Worm (Caenorhabditis elegans) whole organism, L4 larva: ENCODE measurements around the gene trx-5.

Experiments used
- D1046.2 ChIP-seq: fragments of 200-800 bp; sonication (Bioruptor generic); IDR thresholded peaks from 2 replicates; pipeline ENCODE4 v1.3.6; 2022; ENCODE audit warnings: missing genetic modification characterization, missing compliant biosample characterization
- F26F4.8 ChIP-seq: fragments of 200-800 bp; sonication (Bioruptor generic); conservative IDR thresholded peaks from 2 replicates; pipeline ENCODE4 v1.3.6; 2022; ENCODE audit warnings: missing genetic modification characterization, missing compliant biosample characterization
- R02D3.7 ChIP-seq: fragments of 150-350 bp; sonication (generic microtip); optimal IDR thresholded peaks from 3 replicates; lab custom pipeline; 2014; ENCODE audit warnings: missing biosample characterization, missing genetic modification characterization
- T26A8.4 ChIP-seq: fragments of 200-800 bp; sonication (Bioruptor generic); IDR thresholded peaks from 2 replicates; pipeline ENCODE4 v1.3.6; 2022; ENCODE audit warnings: missing genetic modification characterization, missing compliant biosample characterization
- Y48G9A.11 ChIP-seq: fragments of 200-800 bp; sonication (Bioruptor generic); IDR thresholded peaks from 2 replicates; pipeline ENCODE4 v1.3.6; 2022; ENCODE audit warnings: missing genetic modification reagents, missing genetic modification characterization, missing compliant biosample characterization
- Y5F2A.4 ChIP-seq: fragments of 200-800 bp; sonication (Bioruptor generic); optimal IDR thresholded peaks from 2 replicates; lab custom pipeline; 2018; ENCODE audit warnings: mild to moderate bottlenecking, missing genetic modification characterization, missing compliant biosample characterization
- aha-1 ChIP-seq: fragments of 150-350 bp; peaks from one replicate; lab custom pipeline; 2014; ENCODE audit warnings: missing biosample characterization, missing genetic modification characterization
- aly-2 ChIP-seq: sonication (generic microtip); optimal IDR thresholded peaks from 2 replicates; lab custom pipeline; 2018; ENCODE audit warnings: missing biosample characterization, missing genetic modification characterization
- ama-1 ChIP-seq: fragments of 150-350 bp; optimal IDR thresholded peaks from 2 replicates; lab custom pipeline; 2014; ENCODE audit warnings: inconsistent platforms, mixed read lengths
- attf-4 ChIP-seq: sonication (generic microtip); optimal IDR thresholded peaks from 3 replicates; lab custom pipeline; 2017; ENCODE audit warnings: missing biosample characterization, missing genetic modification characterization
- ceh-20 ChIP-seq: fragments of 200-800 bp; sonication (Bioruptor generic); IDR thresholded peaks from 2 replicates; pipeline ENCODE4 v1.3.6; 2022; ENCODE audit warnings: missing genetic modification reagents, missing genetic modification characterization, missing compliant biosample characterization
- ceh-28 ChIP-seq: fragments of 150-350 bp; optimal IDR thresholded peaks from 2 replicates; lab custom pipeline; 2014; ENCODE audit warnings: missing biosample characterization, missing genetic modification reagents, missing genetic modification characterization
- daf-16 ChIP-seq, 3 experiments: sonication (generic microtip); optimal IDR thresholded peaks; 2 replicates each; lab custom pipeline; 2016 to 2017; ENCODE audit warnings: missing genetic modification characterization in 3 of 3, missing genetic modification reagents in 3 of 3, mild to moderate bottlenecking in 2 of 3, missing compliant biosample characterization in 2 of 3, missing biosample characterization in 1 of 3, moderate library complexity in 1 of 3
- daf-19 ChIP-seq: fragments of 200-800 bp; sonication (Bioruptor generic); conservative IDR thresholded peaks from 2 replicates; pipeline ENCODE4 v1.3.6; 2022; ENCODE audit warnings: missing genetic modification characterization, missing compliant biosample characterization
- dpl-1 ChIP-seq: fragments of 150-350 bp; optimal IDR thresholded peaks from 2 replicates; lab custom pipeline; 2014; ENCODE audit warnings: missing biosample characterization, missing genetic modification reagents, missing genetic modification characterization
- dve-1 ChIP-seq: sonication (generic microtip); optimal IDR thresholded peaks from 2 replicates; lab custom pipeline; 2017; ENCODE audit warnings: antibody characterized with exemption, mild to moderate bottlenecking, missing genetic modification characterization, missing compliant biosample characterization; ENCODE audit not compliant: insufficient read depth
- hlh-11 ChIP-seq: fragments of 200-800 bp; sonication (Bioruptor generic); optimal IDR thresholded peaks from 2 replicates; lab custom pipeline; 2018; ENCODE audit warnings: mild to moderate bottlenecking, missing genetic modification characterization, missing compliant biosample characterization
- jun-1 ChIP-seq: fragments of 150-350 bp; optimal IDR thresholded peaks from 2 replicates; lab custom pipeline; 2014; ENCODE audit warnings: missing biosample characterization, missing genetic modification reagents, missing genetic modification characterization
- lim-7 ChIP-seq: fragments of 200-800 bp; sonication (Bioruptor generic); IDR thresholded peaks from 2 replicates; pipeline ENCODE4 v1.3.6; 2022; ENCODE audit warnings: missing genetic modification characterization, missing compliant biosample characterization
- lin-15B ChIP-seq: fragments of 150-350 bp; sonication (generic microtip); optimal IDR thresholded peaks from 3 replicates; lab custom pipeline; 2014; ENCODE audit warnings: missing biosample characterization, missing genetic modification characterization
- lin-29 ChIP-seq: fragments of 200-800 bp; sonication (Bioruptor generic); IDR thresholded peaks from 2 replicates; pipeline ENCODE4 v1.3.6; 2022; ENCODE audit warnings: missing genetic modification reagents, missing genetic modification characterization, missing compliant biosample characterization
- lsy-2 ChIP-seq, 2 experiments: fragments of 150-350 bp in 1 of 2; sonication (generic microtip) in 1 of 2; optimal IDR thresholded peaks; 2 replicates each; lab custom pipeline; 2014 to 2017; ENCODE audit warnings: missing biosample characterization in 2 of 2, missing genetic modification characterization in 2 of 2
- mdt-29 ChIP-seq: fragments of 200-800 bp; sonication (Bioruptor generic); IDR thresholded peaks from 2 replicates; pipeline ENCODE4 v1.3.6; 2022; ENCODE audit warnings: missing genetic modification reagents, missing genetic modification characterization, missing compliant biosample characterization
- mep-1 ChIP-seq: fragments of 150-350 bp; sonication (generic microtip); optimal IDR thresholded peaks from 3 replicates; lab custom pipeline; 2014; ENCODE audit warnings: missing biosample characterization, missing genetic modification characterization
- nhr-10 ChIP-seq: fragments of 150-350 bp; optimal IDR thresholded peaks from 2 replicates; lab custom pipeline; 2014; ENCODE audit warnings: missing biosample characterization, missing genetic modification characterization
- nhr-111 ChIP-seq: fragments of 200-800 bp; sonication (Bioruptor generic); optimal IDR thresholded peaks from 2 replicates; lab custom pipeline; 2018; ENCODE audit warnings: mild to moderate bottlenecking, missing genetic modification characterization, missing compliant biosample characterization
- nhr-25 ChIP-seq: sonication (generic microtip); optimal IDR thresholded peaks from 2 replicates; lab custom pipeline; 2017; ENCODE audit warnings: missing genetic modification characterization, mild to moderate bottlenecking, missing compliant biosample characterization, antibody characterized with exemption, moderate library complexity, borderline replicate concordance; ENCODE audit not compliant: insufficient read depth
- nhr-28 ChIP-seq: fragments of 150-350 bp; optimal IDR thresholded peaks from 2 replicates; lab custom pipeline; 2014; ENCODE audit warnings: missing biosample characterization, missing genetic modification characterization
- nhr-41 ChIP-seq: fragments of 200-800 bp; sonication (Bioruptor generic); IDR thresholded peaks from 2 replicates; pipeline ENCODE4 v1.3.6; 2022; ENCODE audit warnings: missing genetic modification reagents, missing genetic modification characterization, missing compliant biosample characterization
- pha-4 ChIP-seq, 2 experiments: fragments of 150-350 bp in 1 of 2; fragments of 200-800 bp in 1 of 2; sonication (Bioruptor generic) in 1 of 2; IDR thresholded peaks in 1 of 2; optimal IDR thresholded peaks in 1 of 2; 2 replicates each; pipeline versions ENCODE4 v1.3.6 to Lab custom; 2014 to 2022; ENCODE audit warnings: missing genetic modification characterization in 2 of 2, missing genetic modification reagents in 2 of 2, missing biosample characterization in 1 of 2, missing compliant biosample characterization in 1 of 2
- php-3 ChIP-seq: fragments of 200-800 bp; sonication (Bioruptor generic); IDR thresholded peaks from 2 replicates; pipeline ENCODE4 v1.3.6; 2022; ENCODE audit warnings: missing genetic modification reagents, missing genetic modification characterization, missing compliant biosample characterization
- pqm-1 ChIP-seq: sonication (generic microtip); optimal IDR thresholded peaks from 2 replicates; lab custom pipeline; 2017; ENCODE audit warnings: missing biosample characterization, missing genetic modification characterization
- rbr-2 ChIP-seq: sonication (generic microtip); optimal IDR thresholded peaks from 2 replicates; lab custom pipeline; 2016; ENCODE audit warnings: missing genotype, missing genetic modification characterization, missing compliant biosample characterization
- saeg-2 ChIP-seq: fragments of 200-800 bp; sonication (Bioruptor generic); IDR thresholded peaks from 2 replicates; pipeline ENCODE4 v1.3.6; 2022; ENCODE audit warnings: missing genetic modification reagents, missing genetic modification characterization, missing compliant biosample characterization
- skn-1 ChIP-seq: fragments of 150-350 bp; optimal IDR thresholded peaks from 2 replicates; lab custom pipeline; 2014; ENCODE audit warnings: missing biosample characterization, missing genetic modification characterization
- spr-3 ChIP-seq: fragments of 200-800 bp; sonication (Bioruptor generic); optimal IDR thresholded peaks from 2 replicates; lab custom pipeline; 2018; ENCODE audit warnings: mild to moderate bottlenecking, missing genetic modification characterization, missing compliant biosample characterization
- tra-1 ChIP-seq: fragments of 200-800 bp; sonication (Bioruptor generic); IDR thresholded peaks from 2 replicates; pipeline ENCODE4 v1.3.6; 2022; ENCODE audit warnings: missing genetic modification reagents, missing genetic modification characterization, missing compliant biosample characterization
- unc-130 ChIP-seq: sonication (generic microtip); optimal IDR thresholded peaks from 2 replicates; lab custom pipeline; 2016; ENCODE audit warnings: missing genetic modification reagents, missing genetic modification characterization, missing compliant biosample characterization
- unc-39 ChIP-seq: sonication (generic microtip); optimal IDR thresholded peaks from 2 replicates; lab custom pipeline; 2017; ENCODE audit warnings: missing biosample characterization, missing genetic modification characterization
- unc-62 ChIP-seq, 3 experiments: fragments of 150-350 bp in 1 of 3; sonication (generic microtip); optimal IDR thresholded peaks in 2 of 3; peaks in 1 of 3; 1 replicate in 1 of 3; 2 replicates in 2 of 3; lab custom pipeline; 2014 to 2017; ENCODE audit warnings: missing biosample characterization in 3 of 3, missing genetic modification characterization in 3 of 3, missing genetic modification reagents in 3 of 3, missing genotype in 1 of 3
- vab-7 ChIP-seq: fragments of 200-800 bp; sonication (Bioruptor generic); IDR thresholded peaks from 2 replicates; pipeline ENCODE4 v1.3.6; 2022; ENCODE audit warnings: missing genetic modification reagents, missing genetic modification characterization, missing compliant biosample characterization
- zag-1 ChIP-seq: fragments of 150-350 bp; optimal IDR thresholded peaks from 2 replicates; lab custom pipeline; 2014; ENCODE audit warnings: missing biosample characterization, missing genetic modification characterization
- zfp-3 ChIP-seq: fragments of 200-800 bp; sonication (Bioruptor generic); conservative IDR thresholded peaks from 2 replicates; pipeline ENCODE4 v1.3.6; 2022; ENCODE audit warnings: missing genetic modification reagents, missing genetic modification characterization, missing compliant biosample characterization
- zip-2 ChIP-seq: fragments of 150-350 bp; optimal IDR thresholded peaks from 2 replicates; lab custom pipeline; 2014; ENCODE audit warnings: missing biosample characterization, missing genetic modification characterization
- ztf-11 ChIP-seq: fragments of 150-350 bp; optimal IDR thresholded peaks from 2 replicates; lab custom pipeline; 2014; ENCODE audit warnings: missing biosample characterization, missing genetic modification characterization

The trx-5 gene

ce11 chrV:1553004-1553403, 18.8 kb upstream of the trx-5 start, which contains the start of gene srsx-8:
srsx-8 (minus strand) TSS chrV:1553104.
- no peak for TF ChIP-seq dpl-1
- TF ChIP-seq zfp-3 (GFP tag; lab: Robert Waterston, UW) = no peak
- TF ChIP-seq lsy-2 (tag; optimal IDR thresholded peaks at IDR 0.05; lab: Kevin White, UChicago) = no peak
- TF ChIP-seq saeg-2 (GFP tag; lab: Robert Waterston, UW) = no peak
- no peak for TF ChIP-seq F26F4.8 (GFP tag; lab: Robert Waterston, UW)
- no peak for TF ChIP-seq D1046.2 (GFP tag; lab: Robert Waterston, UW)
- TF ChIP-seq tra-1 (GFP tag; lab: Robert Waterston, UW) = no peak
- no peak for TF ChIP-seq ztf-11 (tag; lab: Kevin White, UChicago)
- TF ChIP-seq mdt-29 (GFP tag; lab: Robert Waterston, UW) = no peak
- TF ChIP-seq Y5F2A.4 = no peak
- no peak for TF ChIP-seq hlh-11
- no peak for TF ChIP-seq rbr-2 (tag; lab: Kevin White, UChicago)
- no peak for TF ChIP-seq zag-1 (tag; lab: Kevin White, UChicago)
- no peak for TF ChIP-seq spr-3 (GFP tag; lab: Kevin White, UChicago)
- TF ChIP-seq Y48G9A.11 (GFP tag; lab: Robert Waterston, UW) = no peak
- TF ChIP-seq pha-4 (GFP tag; IDR thresholded peaks at IDR 0.05; lab: Robert Waterston, UW) = no peak
- TF ChIP-seq pha-4 (tag; optimal IDR thresholded peaks at IDR 0.05; lab: Kevin White, UChicago) = no peak
- TF ChIP-seq mep-1 (tag; lab: Kevin White, UChicago) = no peak
- no peak for TF ChIP-seq zip-2
- no peak for TF ChIP-seq lin-29 (GFP tag; lab: Robert Waterston, UW)
- TF ChIP-seq nhr-10 (tag; lab: Kevin White, UChicago) = no peak

ce11 chrV:1551143-1551542, 16.9 kb upstream of the trx-5 start:
- TF ChIP-seq lin-15B (no peak), unc-62 (GFP tag; optimal IDR thresholded peaks at IDR 0.05 in 1 of 2; lab: Kevin White, UChicago) (peak in 1 of 2 experiments; percentile 91), unc-62 (tag; optimal IDR thresholded peaks at IDR 0.05; lab: Kevin White, UChicago) (no peak)

DNA sequence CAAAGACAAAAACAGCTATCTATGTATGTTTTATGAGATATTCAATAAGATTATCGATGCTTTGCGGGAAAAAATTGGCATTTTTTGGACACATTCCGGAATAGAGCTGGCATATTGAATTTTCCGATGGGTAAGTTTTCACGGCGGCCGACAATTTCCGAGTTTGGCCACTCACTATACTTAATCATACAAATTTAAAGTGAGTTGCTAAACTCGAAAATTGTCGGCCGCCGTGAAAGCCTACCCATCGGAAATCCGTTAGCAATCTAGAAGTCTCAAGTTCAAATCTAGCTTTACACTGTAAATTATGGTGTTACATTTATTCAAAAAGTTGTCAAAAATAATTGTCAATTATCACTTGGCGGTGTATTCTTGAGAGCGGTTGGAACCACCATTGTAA, 16.5 kb upstream of the trx-5 start:
- TF ChIP-seq aha-1 (tag; lab: Kevin White, UChicago) (peak; percentile 60), ceh-20 (no peak)

DNA sequence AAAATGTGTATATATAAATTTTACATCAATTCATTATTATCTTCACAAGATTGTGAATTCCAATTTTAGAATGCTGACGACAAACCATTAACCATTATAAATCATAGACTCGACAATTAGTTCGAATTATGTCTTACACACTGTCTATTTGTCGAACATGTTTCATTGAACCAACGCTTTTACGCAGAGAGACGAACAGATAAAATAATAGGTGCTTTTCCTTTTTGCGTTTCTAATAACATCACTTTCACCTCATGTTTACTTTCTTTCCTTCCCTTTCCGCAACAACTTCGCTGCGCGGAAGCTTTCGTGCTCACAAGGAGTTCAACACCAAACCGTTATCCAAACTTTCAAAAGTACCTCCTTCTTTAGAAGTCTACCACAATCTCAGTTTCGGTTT, 13.6 kb upstream of the trx-5 start, which contains the start of gene F52F10.2:
F52F10.2 (plus strand) TSS at position 301 of the 400 bp plus-strand sequence.
- TF ChIP-seq dve-1 = no peak
- TF ChIP-seq ceh-28 (tag; lab: Kevin White, UChicago) = no peak
- no peak for TF ChIP-seq nhr-25 (tag; lab: Kevin White, UChicago)
- no peak for TF ChIP-seq T26A8.4
- TF ChIP-seq spr-3 (GFP tag; lab: Kevin White, UChicago) = no peak
- TF ChIP-seq nhr-28 (tag; lab: Kevin White, UChicago) = no peak
- no peak for TF ChIP-seq attf-4
- TF ChIP-seq unc-130 (GFP tag; lab: Kevin White, UChicago) = no peak

- TF ChIP-seq php-3 (GFP tag; lab: Robert Waterston, UW) (peak; percentile 64; the same call in 1 of the 2 replicates), skn-1 (tag; lab: Kevin White, UChicago) (no peak), unc-39 (tag; lab: Kevin White, UChicago) (no peak), nhr-41 (GFP tag; lab: Robert Waterston, UW) (no peak), nhr-111 (GFP tag; lab: Kevin White, UChicago) (no peak), zip-2 (no peak), jun-1 (tag; lab: Kevin White, UChicago) (no peak), daf-16 (GFP tag; optimal IDR thresholded peaks at IDR 0.05; lab: Kevin White, UChicago) (no peak), daf-16 (tag; optimal IDR thresholded peaks at IDR 0.05; lab: Kevin White, UChicago) (peak; percentile 27), lin-29 (GFP tag; lab: Robert Waterston, UW) (no peak), daf-19 (no peak), aly-2 (no peak), lim-7 (GFP tag; lab: Robert Waterston, UW) (no peak), unc-130 (GFP tag; lab: Kevin White, UChicago) (no peak), vab-7 (GFP tag; lab: Robert Waterston, UW) (no peak), ama-1 (lab: Kevin White, UChicago) (no peak), pqm-1 (peak; percentile 33), nhr-10 (tag; lab: Kevin White, UChicago) (no peak), R02D3.7 (no peak)
Observed at ce11 chrV:1545694-1546093, 11.5 kb upstream of the trx-5 start, which contains the start of gene oac-32. oac-32 (minus strand) TSS chrV:1545783.
